Worm (Caenorhabditis elegans) whole organism, L1 larva: ENCODE data around the gene clec-258.

Experiments
- C04F5.9 ChIP-seq: sonication (generic microtip); optimal IDR thresholded peaks from 2 replicates; lab custom pipeline; 2016; ENCODE audit warnings: missing genetic modification characterization, missing compliant biosample characterization
- F16B12.6 ChIP-seq: fragments of 150-350 bp; optimal IDR thresholded peaks from 2 replicates; lab custom pipeline; 2014; ENCODE audit warnings: missing biosample characterization, missing genetic modification characterization
- Y116A8C.19 ChIP-seq: sonication (generic microtip); optimal IDR thresholded peaks from 2 replicates; lab custom pipeline; 2016; ENCODE audit warnings: missing compliant biosample characterization, missing genetic modification characterization, borderline replicate concordance
- alr-1 ChIP-seq: fragments of 200-800 bp; sonication (Bioruptor generic); optimal IDR thresholded peaks from 2 replicates; lab custom pipeline; 2018; ENCODE audit warnings: borderline replicate concordance, mild to moderate bottlenecking, missing genetic modification characterization, missing compliant biosample characterization
- ama-1 ChIP-seq: fragments of 150-350 bp; optimal IDR thresholded peaks from 2 replicates; lab custom pipeline; 2014
- ceh-8 ChIP-seq: fragments of 200-800 bp; sonication (Bioruptor generic); optimal IDR thresholded peaks from 2 replicates; lab custom pipeline; 2018; ENCODE audit warnings: mild to moderate bottlenecking, missing genetic modification characterization, moderate library complexity, missing compliant biosample characterization
- ceh-90 ChIP-seq: sonication (generic microtip); optimal IDR thresholded peaks from 2 replicates; lab custom pipeline; 2016; ENCODE audit warnings: missing genetic modification characterization, missing compliant biosample characterization
- ces-1 ChIP-seq: fragments of 150-350 bp; optimal IDR thresholded peaks from 2 replicates; lab custom pipeline; 2014; ENCODE audit warnings: missing biosample characterization, missing genetic modification reagents, missing genetic modification characterization
- dsc-1 ChIP-seq: sonication (generic microtip); optimal IDR thresholded peaks from 2 replicates; lab custom pipeline; 2016; ENCODE audit warnings: mild to moderate bottlenecking, missing genetic modification characterization, missing compliant biosample characterization
- efl-1 ChIP-seq, 4 experiments: fragments of 150-350 bp; optimal IDR thresholded peaks in 3 of 4; peaks in 1 of 4; 1 replicate in 1 of 4; 2 replicates in 3 of 4; lab custom pipeline; 2014; ENCODE audit warnings: missing biosample characterization in 2 of 4, missing genetic modification characterization in 2 of 4, missing genetic modification reagents in 2 of 4
- efl-3 ChIP-seq: fragments of 200-800 bp; sonication (Bioruptor generic); optimal IDR thresholded peaks from 2 replicates; lab custom pipeline; 2018; ENCODE audit warnings: mild to moderate bottlenecking, missing genetic modification characterization, missing compliant biosample characterization
- elt-2 ChIP-seq: sonication (generic microtip); optimal IDR thresholded peaks from 2 replicates; lab custom pipeline; 2016; ENCODE audit warnings: missing genetic modification characterization, mild to moderate bottlenecking, inconsistent platforms, missing compliant biosample characterization, missing genetic modification reagents
- ets-5 ChIP-seq: fragments of 200-800 bp; sonication (Bioruptor generic); IDR thresholded peaks from 2 replicates; pipeline ENCODE4 v1.3.6; 2022; ENCODE audit warnings: missing genetic modification characterization, missing compliant biosample characterization
- hpl-2 ChIP-seq: fragments of 150-350 bp; optimal IDR thresholded peaks from 2 replicates; lab custom pipeline; 2014; ENCODE audit warnings: missing biosample characterization, missing genetic modification reagents, missing genetic modification characterization
- jun-1 ChIP-seq: fragments of 150-350 bp; optimal IDR thresholded peaks from 2 replicates; lab custom pipeline; 2014; ENCODE audit warnings: missing biosample characterization, missing genetic modification reagents, missing genetic modification characterization
- mab-9 ChIP-seq: fragments of 200-800 bp; sonication (Bioruptor generic); IDR thresholded peaks from 2 replicates; pipeline ENCODE4 v1.3.6; 2022; ENCODE audit warnings: missing genetic modification reagents, missing genetic modification characterization, missing compliant biosample characterization
- mef-2 ChIP-seq: fragments of 150-350 bp; optimal IDR thresholded peaks from 2 replicates; lab custom pipeline; 2014; ENCODE audit warnings: missing biosample characterization, missing genetic modification characterization
- nhr-11 ChIP-seq: fragments of 150-350 bp; optimal IDR thresholded peaks from 2 replicates; lab custom pipeline; 2014; ENCODE audit warnings: missing biosample characterization, missing genetic modification characterization
- nhr-12 ChIP-seq: sonication (generic microtip); optimal IDR thresholded peaks from 2 replicates; lab custom pipeline; 2017; ENCODE audit warnings: missing biosample characterization, missing genetic modification characterization
- nhr-19 ChIP-seq: fragments of 200-800 bp; sonication (Bioruptor generic); conservative IDR thresholded peaks from 2 replicates; pipeline ENCODE4 v1.3.6; 2022; ENCODE audit warnings: missing genetic modification characterization, missing compliant biosample characterization
- nhr-20 ChIP-seq: sonication (generic microtip); optimal IDR thresholded peaks from 2 replicates; lab custom pipeline; 2016; ENCODE audit warnings: mild to moderate bottlenecking, missing genetic modification characterization, missing compliant biosample characterization
- nhr-47 ChIP-seq: sonication (generic microtip); optimal IDR thresholded peaks from 2 replicates; lab custom pipeline; 2016; ENCODE audit warnings: mild to moderate bottlenecking, missing genetic modification characterization, moderate library complexity, missing compliant biosample characterization
- nhr-85 ChIP-seq: sonication (generic microtip); peaks from one replicate; lab custom pipeline; 2016; ENCODE audit warnings: missing genetic modification characterization, inconsistent platforms, missing compliant biosample characterization
- nhr-90 ChIP-seq: sonication (generic microtip); optimal IDR thresholded peaks from 2 replicates; lab custom pipeline; 2016; ENCODE audit warnings: mild to moderate bottlenecking, missing genetic modification characterization, missing compliant biosample characterization; ENCODE audit not compliant: poor library complexity
- pag-3 ChIP-seq: sonication (generic microtip); optimal IDR thresholded peaks from 2 replicates; lab custom pipeline; 2017; ENCODE audit warnings: missing genetic modification characterization, mild to moderate bottlenecking, missing compliant biosample characterization, antibody characterized with exemption, borderline replicate concordance; ENCODE audit not compliant: insufficient read depth
- pax-3 ChIP-seq: fragments of 200-800 bp; sonication (Bioruptor generic); optimal IDR thresholded peaks from 2 replicates; lab custom pipeline; 2018; ENCODE audit warnings: mild to moderate bottlenecking, missing genetic modification characterization, moderate library complexity, missing compliant biosample characterization
- pqm-1 ChIP-seq: sonication (generic microtip); optimal IDR thresholded peaks from 3 replicates; lab custom pipeline; 2017; ENCODE audit warnings: missing biosample characterization, missing genetic modification characterization
- rnt-1 ChIP-seq: sonication (generic microtip); optimal IDR thresholded peaks from 2 replicates; lab custom pipeline; 2016; ENCODE audit warnings: mild to moderate bottlenecking, missing genetic modification characterization, moderate library complexity, missing compliant biosample characterization
- snu-23 ChIP-seq: sonication (generic microtip); optimal IDR thresholded peaks from 2 replicates; lab custom pipeline; 2016; ENCODE audit warnings: missing genetic modification characterization, missing compliant biosample characterization
- sptf-1 ChIP-seq: fragments of 150-350 bp; optimal IDR thresholded peaks from 2 replicates; lab custom pipeline; 2014; ENCODE audit warnings: missing biosample characterization, missing genetic modification characterization
- tlp-1 ChIP-seq: fragments of 150-350 bp; optimal IDR thresholded peaks from 2 replicates; lab custom pipeline; 2014; ENCODE audit warnings: missing biosample characterization, missing genetic modification characterization
- unc-130 ChIP-seq: fragments of 150-350 bp; optimal IDR thresholded peaks from 2 replicates; lab custom pipeline; 2017; ENCODE audit warnings: missing biosample characterization, missing genetic modification characterization, inconsistent platforms
- unc-30 ChIP-seq: sonication (generic microtip); optimal IDR thresholded peaks from 2 replicates; lab custom pipeline; 2017; ENCODE audit warnings: missing biosample characterization, missing genetic modification characterization
- unc-62 ChIP-seq: fragments of 150-350 bp; optimal IDR thresholded peaks from 2 replicates; lab custom pipeline; 2014; ENCODE audit warnings: missing biosample characterization, missing genetic modification reagents, missing genetic modification characterization
- vab-15 ChIP-seq: sonication (generic microtip); optimal IDR thresholded peaks from 2 replicates; lab custom pipeline; 2017; ENCODE audit warnings: missing genotype, mild to moderate bottlenecking, missing genetic modification characterization, missing compliant biosample characterization
- zag-1 ChIP-seq: fragments of 150-350 bp; optimal IDR thresholded peaks from 2 replicates; lab custom pipeline; 2014; ENCODE audit warnings: missing biosample characterization, missing genetic modification characterization
- zip-4 ChIP-seq: fragments of 200-800 bp; sonication (Bioruptor generic); optimal IDR thresholded peaks from 2 replicates; lab custom pipeline; 2018; ENCODE audit warnings: mild to moderate bottlenecking, missing genetic modification characterization, moderate library complexity, missing compliant biosample characterization

The clec-258 gene

DNA sequence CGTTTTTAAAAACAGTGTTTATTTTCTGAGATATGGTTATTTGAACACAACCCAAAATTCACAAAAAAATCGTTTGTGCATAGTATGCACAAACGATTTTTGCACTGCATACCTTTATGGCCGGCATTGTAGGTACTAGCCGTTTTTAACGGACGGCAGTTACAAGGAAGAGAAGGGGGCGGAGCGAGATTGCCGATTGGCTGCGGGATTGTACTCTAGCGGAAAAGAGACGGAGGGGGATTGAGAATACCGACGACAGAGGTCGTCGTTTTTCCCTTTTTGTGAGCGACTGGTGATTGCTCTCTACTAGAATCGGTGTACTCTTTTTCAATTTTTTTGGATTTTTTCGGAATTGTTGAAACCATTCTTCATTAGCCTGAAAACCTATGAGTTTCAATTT, 20.5 kb upstream of the clec-258 start:
- TF ChIP-seq efl-1 (optimal IDR thresholded peaks at IDR 0.05; lab: Kevin White, UChicago) (no peak), efl-1 (GFP tag; optimal IDR thresholded peaks at IDR 0.05 in 1 of 2; lab: Kevin White, UChicago) (peak in 1 of 2 experiments; percentile 48), mab-9 (GFP tag; lab: Robert Waterston, UW) (no peak)

DNA sequence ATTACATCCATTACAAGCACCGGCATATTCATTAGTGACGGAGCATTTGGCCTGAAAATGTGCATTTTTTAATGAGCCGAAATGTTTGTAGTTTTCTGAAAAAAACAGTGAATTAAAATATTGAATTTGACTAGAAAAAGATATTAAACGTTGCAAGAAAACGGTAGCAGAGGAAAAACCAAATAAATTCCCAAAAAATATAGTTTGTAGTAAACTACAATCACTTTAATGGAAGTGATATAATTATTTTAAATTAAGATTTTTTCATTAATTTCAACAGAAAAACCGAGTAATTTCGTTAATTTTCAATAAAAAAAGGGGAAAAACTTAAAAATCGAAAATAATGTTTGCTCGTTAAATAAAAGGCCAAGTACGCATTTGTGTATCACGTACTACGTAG, 16.6 kb upstream of the clec-258 start, which contains the start of gene M162.15:
Gene M162.15, minus strand, starts transcription at position 101 of the 400 bp plus-strand sequence.
- TF ChIP-seq pqm-1 (no peak), unc-30 (no peak), nhr-11 (tag; lab: Kevin White, UChicago) (no peak), efl-1 (optimal IDR thresholded peaks at IDR 0.05; lab: Kevin White, UChicago) (no peak), efl-1 (GFP tag; optimal IDR thresholded peaks at IDR 0.05 in 1 of 2; lab: Kevin White, UChicago) (no peak), nhr-90 (tag; lab: Kevin White, UChicago) (no peak), unc-130 (tag; lab: Kevin White, UChicago) (no peak), unc-62 (GFP tag; lab: Kevin White, UChicago) (no peak)

DNA sequence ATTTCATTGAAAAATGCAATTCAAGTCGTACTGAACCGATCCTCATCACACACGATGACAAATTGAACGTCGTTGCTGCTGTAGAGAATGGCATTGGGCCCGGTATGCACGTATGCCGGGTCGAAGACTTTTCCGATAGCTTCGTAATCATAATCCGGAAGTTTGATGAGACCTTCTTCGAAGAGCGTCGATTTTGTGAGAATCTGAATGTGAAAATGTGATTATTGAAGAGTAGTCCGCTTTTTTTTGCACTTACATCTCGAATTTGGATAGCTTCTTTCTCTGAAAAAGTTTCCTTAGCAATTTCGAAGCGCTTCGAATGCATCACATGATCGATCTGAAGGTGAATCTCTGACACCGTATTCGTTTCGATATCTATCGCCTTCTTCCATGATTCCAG, 11.0 kb upstream of the clec-258 start, which contains the start of gene fbxa-118:
Gene fbxa-118, minus strand, starts transcription at position 101 of the 400 bp plus-strand sequence.
- no peak for TF ChIP-seq efl-3
- no peak for TF ChIP-seq sptf-1
- TF ChIP-seq nhr-90 (tag; lab: Kevin White, UChicago): no peak
- TF ChIP-seq ceh-8 (GFP tag; lab: Kevin White, UChicago): no peak
- TF ChIP-seq efl-1 (optimal IDR thresholded peaks at IDR 0.05; lab: Kevin White, UChicago): no peak
- no peak for TF ChIP-seq efl-1 (GFP tag; optimal IDR thresholded peaks at IDR 0.05 in 1 of 2; lab: Kevin White, UChicago)
- TF ChIP-seq pqm-1: no peak
- no peak for TF ChIP-seq elt-2 (tag; lab: Kevin White, UChicago)
- no peak for TF ChIP-seq mab-9 (GFP tag; lab: Robert Waterston, UW)
- no peak for TF ChIP-seq zip-4 (GFP tag; lab: Kevin White, UChicago)
- TF ChIP-seq unc-62 (GFP tag; lab: Kevin White, UChicago): no peak
- no peak for TF ChIP-seq ces-1 (GFP tag; lab: Kevin White, UChicago)
- TF ChIP-seq ama-1 (lab: Kevin White, UChicago): no peak
- TF ChIP-seq ets-5 (GFP tag; lab: Robert Waterston, UW): no peak
- TF ChIP-seq pag-3: no peak

DNA sequence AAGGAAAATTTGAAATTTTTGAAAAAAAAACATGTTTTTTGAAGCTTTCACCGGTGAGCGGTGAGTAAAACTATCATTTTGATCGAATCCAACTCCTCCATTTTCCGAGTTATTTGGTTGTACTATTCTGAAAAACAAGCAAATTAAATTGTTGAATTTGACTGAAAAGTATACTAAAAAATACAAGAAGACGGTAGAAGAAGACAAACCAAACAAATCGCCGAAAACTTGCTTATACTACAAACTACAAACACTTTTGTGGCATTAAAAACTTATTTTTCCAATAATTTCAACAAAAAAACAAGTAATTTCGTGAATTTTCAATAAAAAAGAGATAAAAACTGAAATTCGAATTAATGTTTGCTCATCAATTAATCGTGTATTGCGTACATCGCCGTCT, 9.6 kb upstream of the clec-258 start, which contains the start of gene fbxa-194:
Gene fbxa-194, minus strand, starts transcription at position 101 of the 400 bp plus-strand sequence.
- no peak for TF ChIP-seq nhr-85 (tag; lab: Kevin White, UChicago)
- no peak for TF ChIP-seq nhr-19 (GFP tag; lab: Robert Waterston, UW)
- no peak for TF ChIP-seq C04F5.9 (tag; lab: Kevin White, UChicago)
- TF ChIP-seq nhr-47 (tag; lab: Kevin White, UChicago): no peak
- TF ChIP-seq efl-3: no peak

DNA sequence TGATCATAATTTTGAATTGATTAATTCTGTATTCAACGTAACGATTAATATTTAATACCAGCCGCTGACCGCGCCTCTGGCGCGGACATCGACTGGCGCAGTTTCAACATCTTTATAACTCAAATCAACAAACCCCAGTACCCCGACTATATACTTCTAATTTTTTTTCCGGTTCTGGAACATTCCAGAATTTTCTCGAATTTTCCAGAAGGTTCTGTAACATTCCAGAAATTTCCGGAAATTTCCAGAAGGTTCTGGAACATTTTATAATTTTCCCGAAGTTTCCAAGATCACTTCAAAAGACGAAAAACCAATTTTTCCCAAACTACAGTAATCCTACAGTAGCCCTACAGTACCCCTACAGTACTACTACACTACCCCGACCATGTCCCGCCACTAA, 9.0 kb upstream of the clec-258 start:
- TF ChIP-seq nhr-12 (tag; lab: Kevin White, UChicago): no peak

DNA sequence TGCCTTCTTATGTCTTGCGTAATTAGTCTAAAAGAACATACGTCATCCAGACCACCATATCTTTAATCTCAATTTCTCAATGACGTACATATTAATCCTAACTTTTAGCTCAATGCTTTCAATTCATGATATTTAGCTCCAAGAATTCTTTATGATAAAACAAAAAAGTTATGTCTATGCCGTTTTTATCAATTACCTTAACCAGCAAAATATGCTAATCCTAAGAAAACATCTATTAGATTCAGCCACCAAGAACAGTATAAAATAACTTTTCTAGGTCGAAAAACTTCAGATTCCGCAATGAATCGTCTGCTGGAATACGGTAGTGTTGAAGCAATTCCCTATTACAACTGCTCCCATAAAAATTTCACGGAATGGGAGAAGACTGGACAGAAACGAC, 4.4 kb upstream of the clec-258 start, which contains the start of gene srt-45:
Gene srt-45, plus strand, starts transcription at position 301 of the 400 bp plus-strand sequence.
- no peak for TF ChIP-seq hpl-2 (GFP tag; lab: Kevin White, UChicago)

DNA sequence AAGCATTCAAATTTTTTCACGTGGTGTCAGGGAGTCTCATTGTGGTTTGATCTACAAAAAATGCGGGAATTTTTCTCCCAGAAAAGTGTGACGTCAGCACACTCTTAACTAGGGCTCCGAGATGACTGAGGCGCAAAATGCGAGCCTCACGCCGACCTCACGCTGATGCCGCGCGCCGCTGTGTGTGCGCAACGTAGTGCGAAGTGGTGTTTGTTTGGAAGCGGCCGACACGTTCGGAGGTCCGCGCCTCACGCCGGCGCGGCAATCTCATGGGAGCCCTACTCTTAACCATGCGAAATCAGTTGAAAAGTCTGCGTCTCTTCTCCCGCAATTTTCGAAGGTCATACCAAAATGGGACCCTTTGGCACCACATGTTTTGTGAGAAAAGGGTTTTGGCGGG, 2.0 kb downstream of the clec-258 start:
- TF ChIP-seq zag-1 (tag; lab: Kevin White, UChicago) (no peak), mef-2 (no peak), Y116A8C.19 (tag; lab: Kevin White, UChicago) (no peak), ceh-90 (tag; lab: Kevin White, UChicago) (no peak), rnt-1 (tag; lab: Kevin White, UChicago) (no peak), snu-23 (GFP tag; lab: Kevin White, UChicago) (no peak), alr-1 (tag; lab: Kevin White, UChicago) (no peak), ceh-8 (GFP tag; lab: Kevin White, UChicago) (no peak), ama-1 (lab: Kevin White, UChicago) (no peak), ces-1 (GFP tag; lab: Kevin White, UChicago) (no peak), vab-15 (tag; lab: Kevin White, UChicago) (no peak), dsc-1 (tag; lab: Kevin White, UChicago) (no peak), pax-3 (tag; lab: Kevin White, UChicago) (no peak), nhr-20 (tag; lab: Kevin White, UChicago) (no peak), tlp-1 (tag; lab: Kevin White, UChicago) (no peak), jun-1 (tag; lab: Kevin White, UChicago) (no peak), F16B12.6 (tag; lab: Kevin White, UChicago) (no peak)
